Fruit fly (Drosophila melanogaster) whole organism, embryonic: Measurements from ENCODE around the gene CG14647.

Experiments used
- CG11723 ChIP-seq: fragments of 200-800 bp; sonication (Bioruptor generic); optimal IDR thresholded peaks from 2 replicates; lab custom pipeline; 2017; ENCODE audit warnings: missing biosample characterization, mild to moderate bottlenecking, missing genetic modification characterization
- CG12236 ChIP-seq: fragments of 200-800 bp; sonication (Bioruptor generic); optimal IDR thresholded peaks from 2 replicates; lab custom pipeline; 2016; ENCODE audit warnings: missing biosample characterization, missing genetic modification characterization
- CG12769 ChIP-seq: fragments of 200-800 bp; sonication (Bioruptor generic); optimal IDR thresholded peaks from 2 replicates; lab custom pipeline; 2019; ENCODE audit warnings: missing biosample characterization, mild to moderate bottlenecking, missing genetic modification characterization, moderate library complexity
- CG13287 ChIP-seq: fragments of 200-800 bp; sonication (Bioruptor generic); IDR thresholded peaks from 2 replicates; pipeline ENCODE4 v1.3.6; 2022; ENCODE audit warnings: missing biosample characterization, missing genetic modification characterization; ENCODE audit not compliant: partially characterized antibody
- CG14860 ChIP-seq: fragments of 200-800 bp; sonication (Bioruptor generic); IDR thresholded peaks from 3 replicates; pipeline ENCODE4 v1.3.6; 2022; ENCODE audit warnings: missing biosample characterization, missing genetic modification characterization; ENCODE audit not compliant: partially characterized antibody
- CG15073 ChIP-seq: fragments of 200-800 bp; sonication (Bioruptor generic); optimal IDR thresholded peaks from 2 replicates; lab custom pipeline; 2016; ENCODE audit warnings: missing biosample characterization, missing genetic modification characterization
- CG15514 ChIP-seq: fragments of 200-800 bp; sonication (Bioruptor generic); optimal IDR thresholded peaks from 3 replicates; lab custom pipeline; 2017; ENCODE audit warnings: missing biosample characterization, missing genetic modification characterization, mild to moderate bottlenecking, moderate library complexity, missing genetic modification reagents
- CG17359 ChIP-seq: fragments of 200-800 bp; sonication (Bioruptor generic); optimal IDR thresholded peaks from 3 replicates; lab custom pipeline; 2018; ENCODE audit warnings: missing biosample characterization, mild to moderate bottlenecking, missing genetic modification characterization, moderate library complexity
- CG17361 ChIP-seq: fragments of 200-800 bp; sonication (Bioruptor generic); IDR thresholded peaks from 3 replicates; pipeline ENCODE4 v1.3.6; 2022; ENCODE audit warnings: missing biosample characterization, missing genetic modification characterization
- CG17829 ChIP-seq: fragments of 200-800 bp; optimal IDR thresholded peaks from 2 replicates; lab custom pipeline; 2019; ENCODE audit warnings: missing biosample characterization, mild to moderate bottlenecking, missing genetic modification characterization, moderate library complexity
- CG18764 ChIP-seq: fragments of 200-800 bp; sonication (Bioruptor generic); optimal IDR thresholded peaks from 3 replicates; lab custom pipeline; 2016; ENCODE audit warnings: missing biosample characterization, missing genetic modification characterization
- CG2875 ChIP-seq: fragments of 200-800 bp; sonication (Bioruptor generic); optimal IDR thresholded peaks from 2 replicates; lab custom pipeline; 2017; ENCODE audit warnings: missing biosample characterization, mild to moderate bottlenecking, missing genetic modification characterization, missing genetic modification reagents
- CG3163 ChIP-seq: fragments of 200-800 bp; sonication (Bioruptor generic); optimal IDR thresholded peaks from 3 replicates; lab custom pipeline; 2016; ENCODE audit warnings: missing biosample characterization, missing genetic modification characterization
- CG34376 ChIP-seq: fragments of 200-800 bp; sonication (Bioruptor generic); optimal IDR thresholded peaks from 2 replicates; lab custom pipeline; 2018; ENCODE audit warnings: missing biosample characterization, mild to moderate bottlenecking, missing genetic modification characterization
- CG4424 ChIP-seq: fragments of 200-800 bp; sonication (Bioruptor generic); optimal IDR thresholded peaks from 3 replicates; lab custom pipeline; 2016; ENCODE audit warnings: missing biosample characterization, missing genetic modification characterization
- CG7372 ChIP-seq: fragments of 200-800 bp; sonication (Bioruptor generic); IDR thresholded peaks from 2 replicates; pipeline ENCODE4 v1.3.6; 2022; ENCODE audit warnings: missing biosample characterization, missing genetic modification characterization
- CG7786 ChIP-seq: fragments of 200-800 bp; sonication (Bioruptor generic); optimal IDR thresholded peaks from 2 replicates; lab custom pipeline; 2016; ENCODE audit warnings: missing biosample characterization, missing genetic modification characterization
- Deaf1 ChIP-seq: fragments of 200-800 bp; optimal IDR thresholded peaks from 3 replicates; lab custom pipeline; 2019; ENCODE audit warnings: missing biosample characterization, mild to moderate bottlenecking, missing genetic modification characterization, moderate library complexity
- Dll ChIP-seq: fragments of 200-800 bp; sonication (Bioruptor generic); IDR thresholded peaks from 4 replicates; pipeline ENCODE4 v1.3.6; 2022; ENCODE audit warnings: missing biosample characterization, missing genetic modification characterization; ENCODE audit not compliant: partially characterized antibody
- Gug ChIP-seq: fragments of 200-800 bp; sonication (Bioruptor generic); IDR thresholded peaks from 4 replicates; pipeline ENCODE4 v1.3.6; 2022; ENCODE audit warnings: missing biosample characterization, missing genetic modification characterization
- Hsf ChIP-seq: fragments of 200-800 bp; sonication (Bioruptor generic); optimal IDR thresholded peaks from 3 replicates; lab custom pipeline; 2016; ENCODE audit warnings: missing biosample characterization, missing genetic modification characterization
- Lpt ChIP-seq: fragments of >200 bp; optimal IDR thresholded peaks from 2 replicates; lab custom pipeline; 2018; ENCODE audit warnings: missing biosample characterization, missing genetic modification characterization
- MBD-R2 ChIP-seq: fragments of 200-800 bp; sonication (Bioruptor generic); IDR thresholded peaks from 2 replicates; pipeline ENCODE4 v1.3.6; 2022; ENCODE audit warnings: missing biosample characterization, missing genetic modification characterization
- Meics ChIP-seq: fragments of 200-800 bp; sonication (Bioruptor generic); optimal IDR thresholded peaks from 2 replicates; lab custom pipeline; 2017; ENCODE audit warnings: missing biosample characterization, mild to moderate bottlenecking, missing genetic modification characterization
- Nf-YB ChIP-seq: fragments of 200-800 bp; sonication (Bioruptor generic); optimal IDR thresholded peaks from 3 replicates; lab custom pipeline; 2019; ENCODE audit warnings: missing biosample characterization, mild to moderate bottlenecking, missing genetic modification characterization, moderate library complexity
- Poxn ChIP-seq: fragments of 200-800 bp; sonication (Bioruptor generic); IDR thresholded peaks from 2 replicates; pipeline ENCODE4 v1.3.6; 2022; ENCODE audit warnings: missing biosample characterization, missing genetic modification characterization
- Rfx ChIP-seq: fragments of 200-800 bp; sonication (Bioruptor generic); IDR thresholded peaks from 2 replicates; pipeline ENCODE4 v1.3.6; 2022; ENCODE audit warnings: missing biosample characterization, missing genetic modification characterization
- cg ChIP-seq: fragments of 200-800 bp; sonication (Bioruptor generic); optimal IDR thresholded peaks from 3 replicates; lab custom pipeline; 2019; ENCODE audit warnings: missing biosample characterization, mild to moderate bottlenecking, missing genetic modification characterization, moderate library complexity
- chn ChIP-seq: fragments of 200-800 bp; sonication (Bioruptor generic); optimal IDR thresholded peaks from 2 replicates; lab custom pipeline; 2016; ENCODE audit warnings: missing biosample characterization, missing genetic modification characterization
- ci ChIP-seq: fragments of 200-800 bp; sonication (Bioruptor generic); IDR thresholded peaks from 3 replicates; pipeline ENCODE4 v1.3.6; 2022; ENCODE audit warnings: missing biosample characterization, missing genetic modification characterization
- cwo ChIP-seq: fragments of 200-800 bp; sonication (Bioruptor generic); optimal IDR thresholded peaks from 3 replicates; lab custom pipeline; 2017; ENCODE audit warnings: missing biosample characterization, missing genetic modification characterization, mild to moderate bottlenecking, moderate library complexity, missing genetic modification reagents
- dati ChIP-seq: fragments of 200-800 bp; sonication (Bioruptor generic); IDR thresholded peaks from 2 replicates; pipeline ENCODE4 v1.3.6; 2022; ENCODE audit warnings: missing biosample characterization, missing genetic modification characterization
- gt ChIP-seq: fragments of 200-800 bp; sonication (Bioruptor generic); IDR thresholded peaks from 2 replicates; pipeline ENCODE4 v1.3.6; 2022; ENCODE audit warnings: missing biosample characterization, missing genetic modification characterization
- mam ChIP-seq: fragments of 200-800 bp; sonication (Bioruptor generic); optimal IDR thresholded peaks from 3 replicates; lab custom pipeline; 2016; ENCODE audit warnings: missing biosample characterization, missing genetic modification characterization
- nom ChIP-seq: fragments of 200-800 bp; sonication (Bioruptor generic); optimal IDR thresholded peaks from 2 replicates; lab custom pipeline; 2017; ENCODE audit warnings: missing biosample characterization, missing genetic modification characterization, mild to moderate bottlenecking, moderate library complexity, missing genetic modification reagents
- oc ChIP-seq: fragments of 200-800 bp; sonication (Bioruptor generic); optimal IDR thresholded peaks from 2 replicates; lab custom pipeline; 2018; ENCODE audit warnings: missing biosample characterization, mild to moderate bottlenecking, missing genetic modification characterization, moderate library complexity
- org-1 ChIP-seq: fragments of 200-800 bp; sonication (Bioruptor generic); optimal IDR thresholded peaks from 2 replicates; lab custom pipeline; 2017; ENCODE audit warnings: missing biosample characterization, missing genetic modification characterization
- pan ChIP-seq, 4 experiments: fragments of >200 bp in 3 of 4; fragments of 200-800 bp in 1 of 4; sonication (Bioruptor generic) in 1 of 4; optimal IDR thresholded peaks in 3 of 4; IDR thresholded peaks in 1 of 4; 2 replicates each; pipeline versions ENCODE4 v1.3.6 to Lab custom; 2017 to 2022; ENCODE audit warnings: missing biosample characterization in 2 of 4, missing genetic modification characterization in 2 of 4, mixed read lengths in 1 of 4
- prd ChIP-seq, 3 experiments: fragments of >200 bp in 2 of 3; fragments of 200-800 bp in 1 of 3; sonication (Bioruptor generic) in 1 of 3; optimal IDR thresholded peaks in 2 of 3; IDR thresholded peaks in 1 of 3; 2 replicates in 2 of 3; 3 replicates in 1 of 3; pipeline versions ENCODE4 v1.3.6 to Lab custom; 2017 to 2022; ENCODE audit warnings: missing biosample characterization in 1 of 3, missing genetic modification characterization in 1 of 3
- pzg ChIP-seq: fragments of 200-800 bp; sonication (Bioruptor generic); optimal IDR thresholded peaks from 3 replicates; lab custom pipeline; 2018; ENCODE audit warnings: missing biosample characterization, mild to moderate bottlenecking, missing genetic modification characterization, moderate library complexity
- ranshi ChIP-seq: fragments of 200-800 bp; sonication (Bioruptor generic); IDR thresholded peaks from 2 replicates; pipeline ENCODE4 v1.3.6; 2022; ENCODE audit warnings: missing biosample characterization, missing genetic modification characterization
- run ChIP-seq: fragments of 200-800 bp; sonication (Bioruptor generic); optimal IDR thresholded peaks from 3 replicates; lab custom pipeline; 2018; ENCODE audit warnings: missing biosample characterization, mild to moderate bottlenecking, missing genetic modification characterization
- sima ChIP-seq: fragments of 200-800 bp; sonication (Bioruptor generic); optimal IDR thresholded peaks from 2 replicates; lab custom pipeline; 2016; ENCODE audit warnings: missing biosample characterization, missing genetic modification characterization
- sisA ChIP-seq: fragments of 200-800 bp; sonication (Bioruptor generic); IDR thresholded peaks from 2 replicates; pipeline ENCODE4 v1.3.6; 2022; ENCODE audit warnings: missing biosample characterization, missing genetic modification characterization
- stwl ChIP-seq: fragments of 200-800 bp; sonication (Bioruptor generic); optimal IDR thresholded peaks from 3 replicates; lab custom pipeline; 2018; ENCODE audit warnings: missing biosample characterization, mild to moderate bottlenecking, missing genetic modification characterization, moderate library complexity
- zfh1 ChIP-seq: fragments of 200-800 bp; sonication (Bioruptor generic); IDR thresholded peaks from 3 replicates; pipeline ENCODE4 v1.3.6; 2022; ENCODE audit warnings: missing biosample characterization, missing genetic modification characterization

The CG14647 gene

dm6 chr3R:4394117-4394516 is 6.2 kb upstream of the CG14647 start, which contains the start of gene CG34112 (continued):
- TF ChIP-seq cg (peak; percentile 32), Meics (no peak), Poxn (GFP tag; lab: Robert Waterston, UW) (no peak), CG17829 (tag; lab: Kevin White, UChicago) (no peak), CG7372 (GFP tag; lab: Robert Waterston, UW) (no peak), sima (GFP tag; lab: Kevin White, UChicago) (no peak), CG3163 (GFP tag; lab: Kevin White, UChicago) (peak; percentile 17), CG17359 (peak; percentile 1), nom (no peak), gt (GFP tag; lab: Robert Waterston, UW) (no peak), Deaf1 (peak; percentile 78), CG15514 (GFP tag; lab: Kevin White, UChicago) (peak; percentile 24), CG12769 (tag; lab: Kevin White, UChicago) (peak; percentile 88), CG18764 (GFP tag; lab: Kevin White, UChicago) (no peak)

dm6 chr3R:4394654-4395581 is 5.4 kb upstream of the CG14647 start:
- TF ChIP-seq oc (tag; lab: Kevin White, UChicago), result peak; percentile 84
- TF ChIP-seq sisA (GFP tag; lab: Robert Waterston, UW), result peak; percentile 87
- no peak for TF ChIP-seq stwl (tag; lab: Kevin White, UChicago)
- TF ChIP-seq Rfx (GFP tag; lab: Robert Waterston, UW), result peak; percentile 90
- peak; percentile 65 for TF ChIP-seq CG12236 (GFP tag; lab: Kevin White, UChicago)
- TF ChIP-seq ci (GFP tag; lab: Robert Waterston, UW), result peak; percentile 93
- TF ChIP-seq CG7786 (GFP tag; lab: Kevin White, UChicago), result peak; percentile 92
- TF ChIP-seq prd (optimal IDR thresholded peaks at IDR 0.05; lab: Kevin White, UChicago), result no peak
- TF ChIP-seq prd (GFP tag; IDR thresholded peaks at IDR 0.05; lab: Robert Waterston, UW), result peak; percentile 90
- peak; percentile 13 for TF ChIP-seq pzg
- TF ChIP-seq CG17361, result peak; percentile 83
- TF ChIP-seq zfh1 (GFP tag; lab: Robert Waterston, UW), result peak; percentile 87
- peak; percentile 70 for TF ChIP-seq CG34376 (GFP tag; lab: Kevin White, UChicago)
- peak; percentile 57; the same call in 1 of the 2 replicates for TF ChIP-seq MBD-R2 (GFP tag; lab: Robert Waterston, UW)
- peak; percentile 91 for TF ChIP-seq Hsf (GFP tag; lab: Kevin White, UChicago)
- TF ChIP-seq mam (GFP tag; lab: Kevin White, UChicago), result peak; percentile 88
- TF ChIP-seq Nf-YB, result peak; percentile 60
- TF ChIP-seq ranshi (GFP tag; lab: Robert Waterston, UW), result peak; percentile 88; the same call in 1 of the 2 replicates
- peak; percentile 75 for TF ChIP-seq CG2875
- TF ChIP-seq Lpt (GFP tag; lab: Kevin White, UChicago), result no peak
- 0 out of 2 replicates have a peak, but pooled peaks have one; percentile 16 for TF ChIP-seq CG13287 (GFP tag; lab: Robert Waterston, UW)
- no peak for TF ChIP-seq CG14860 (GFP tag; lab: Robert Waterston, UW)
- peak; percentile 70 for TF ChIP-seq CG11723 (GFP tag; lab: Kevin White, UChicago)
- no peak for TF ChIP-seq Dll (GFP tag; lab: Robert Waterston, UW)
- no peak for TF ChIP-seq pan (optimal IDR thresholded peaks at IDR 0.05; lab: Kevin White, UChicago)
- peak in 1 of 2 experiments; percentile 90 for TF ChIP-seq pan (GFP tag; optimal IDR thresholded peaks at IDR 0.05 in 1 of 2, IDR thresholded peaks at IDR 0.05 in 1 of 2)
- peak; percentile 55; the same call in 1 of the 2 replicates for TF ChIP-seq dati (GFP tag; lab: Robert Waterston, UW)
- peak; percentile 77 for TF ChIP-seq CG4424 (GFP tag; lab: Kevin White, UChicago)
- TF ChIP-seq chn (GFP tag; lab: Kevin White, UChicago), result peak; percentile 85
- TF ChIP-seq run (tag; lab: Kevin White, UChicago), result peak; percentile 69
- peak; percentile 81 for TF ChIP-seq Gug
- TF ChIP-seq cwo, result peak; percentile 85
- peak; percentile 90 for TF ChIP-seq org-1 (GFP tag; lab: Kevin White, UChicago)
- no peak for TF ChIP-seq CG15073 (GFP tag; lab: Kevin White, UChicago)
